Worm (Caenorhabditis elegans): ENCODE measurements around the gene copb-2.

DNA sequence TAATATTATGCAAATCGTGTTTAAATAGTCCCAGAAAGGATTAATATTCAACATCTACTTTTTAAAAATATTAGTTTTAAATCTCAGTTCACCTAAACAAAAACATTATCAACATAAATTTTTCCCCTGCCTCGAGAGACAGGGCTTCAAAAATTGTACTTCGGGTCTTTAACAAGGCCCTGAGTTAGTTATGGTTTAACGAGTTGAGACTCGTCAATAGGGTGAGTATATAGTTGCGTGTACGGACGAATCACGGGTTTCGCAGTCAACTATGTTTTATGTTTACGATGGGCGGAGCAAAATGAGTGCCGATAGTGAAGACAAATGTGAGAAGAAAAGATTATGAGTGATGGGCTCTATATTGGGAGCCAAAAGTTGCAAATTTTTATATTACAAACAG, 52.1 kb downstream of the copb-2 start:
- TF ChIP-seq him-1 (tag; optimal IDR thresholded peaks at IDR 0.05), result no peak
- no peak for TF ChIP-seq W03F9.2 (tag; optimal IDR thresholded peaks at IDR 0.05)

Measured in whole organism, L4/young adult.